In genomic region chrX:2454914-2455313, ce11 we compare ENCODE assay signal across 5 worm cellular contexts.
A peak's percentile ranks its signal among the peaks of the same experiment; 100 is the strongest.
TF ChIP-seq lines count a peak whose summit lies in the region.

No protein-coding gene starts in this region.

TF ChIP-seq in whole organism, L1 larva, 84 proteins besides CTCF, POLR2A, EP300 and RAD21:
- TF ChIP-seq nhr-76 (tag; optimal IDR thresholded peaks at IDR 0.05; lab: Kevin White, UChicago) (no peak), nhr-12 (tag; optimal IDR thresholded peaks at IDR 0.05; lab: Kevin White, UChicago) (no peak), ceh-8 (GFP tag; optimal IDR thresholded peaks at IDR 0.05; lab: Kevin White, UChicago) (no peak), tbx-2 (tag; optimal IDR thresholded peaks at IDR 0.05; lab: Kevin White, UChicago) (no peak), ceh-82 (tag; optimal IDR thresholded peaks at IDR 0.05; lab: Kevin White, UChicago) (peak in 1 of 3 experiments; percentile 15), fkh-4 (tag; optimal IDR thresholded peaks at IDR 0.05; lab: Kevin White, UChicago; ENCODE audit: borderline replicate concordance) (no peak), fkh-10 (GFP tag; optimal IDR thresholded peaks at IDR 0.05; lab: Kevin White, UChicago) (peak; percentile 44), lin-14 (GFP tag; optimal IDR thresholded peaks at IDR 0.05; lab: Kevin White, UChicago) (peak; percentile 28)
TF ChIP-seq in whole organism, L1 larva: peak in this region for 3.

TF ChIP-seq in whole organism, L4 larva, 104 proteins besides CTCF, POLR2A, EP300 and RAD21:
- TF ChIP-seq attf-4 (tag; optimal IDR thresholded peaks at IDR 0.05; lab: Kevin White, UChicago) (no peak), fkh-10 (GFP tag; optimal IDR thresholded peaks at IDR 0.05; lab: Kevin White, UChicago) (peak; percentile 69)

TF ChIP-seq in whole organism, late embryonic, 69 proteins besides CTCF, POLR2A, EP300 and RAD21:
- TF ChIP-seq ceh-31 (tag; optimal IDR thresholded peaks at IDR 0.05; lab: Kevin White, UChicago) (peak; percentile 50), eyg-1 (tag; optimal IDR thresholded peaks at IDR 0.05; lab: Kevin White, UChicago) (no peak), unc-42 (tag; optimal IDR thresholded peaks at IDR 0.05; lab: Kevin White, UChicago) (peak; percentile 67), ceh-48 (tag; optimal IDR thresholded peaks at IDR 0.05; lab: Kevin White, UChicago) (no peak)

TF ChIP-seq in whole organism, mixed stage, embryonic, 35 proteins besides CTCF, POLR2A, EP300 and RAD21:
- no peak for TF ChIP-seq nhr-237 (tag; optimal IDR thresholded peaks at IDR 0.05; lab: Kevin White, UChicago)
- TF ChIP-seq ces-1 (GFP tag; optimal IDR thresholded peaks at IDR 0.05; lab: Kevin White, UChicago) = peak; percentile 91
TF ChIP-seq in whole organism, mixed stage, embryonic: peak in this region for 1.

TF ChIP-seq in whole organism, young adult, 124 proteins besides CTCF, POLR2A, EP300 and RAD21:
- TF ChIP-seq cebp-1 (GFP tag; IDR thresholded peaks at IDR 0.05; lab: Robert Waterston, UW) (no peak), cebp-1 (tag; optimal IDR thresholded peaks at IDR 0.05; lab: Kevin White, UChicago) (peak; percentile 10), snpc-1.1 (tag; optimal IDR thresholded peaks at IDR 0.05; lab: Kevin White, UChicago; ENCODE audit: insufficient read depth) (no peak), die-1 (tag; optimal IDR thresholded peaks at IDR 0.05; lab: Kevin White, UChicago) (no peak), lin-26 (GFP tag; IDR thresholded peaks at IDR 0.05; lab: Robert Waterston, UW) (no peak), T26A5.8 (tag; optimal IDR thresholded peaks at IDR 0.05; lab: Kevin White, UChicago) (no peak)
